Worm (Caenorhabditis elegans) whole organism, dauer: ENCODE measurements around the gene npp-1.
"Not testable (repeated sequence)": the region's sequence is repeated elsewhere in the genome, so short reads cannot be mapped to it uniquely, and the experiment has no call there.

ENCODE experiments used
- unc-62 ChIP-seq: sonication (generic microtip); optimal IDR thresholded peaks from 2 replicates; lab custom pipeline; 2017; ENCODE audit warnings: missing biosample characterization, missing genetic modification reagents, missing genetic modification characterization

The npp-1 gene

DNA sequence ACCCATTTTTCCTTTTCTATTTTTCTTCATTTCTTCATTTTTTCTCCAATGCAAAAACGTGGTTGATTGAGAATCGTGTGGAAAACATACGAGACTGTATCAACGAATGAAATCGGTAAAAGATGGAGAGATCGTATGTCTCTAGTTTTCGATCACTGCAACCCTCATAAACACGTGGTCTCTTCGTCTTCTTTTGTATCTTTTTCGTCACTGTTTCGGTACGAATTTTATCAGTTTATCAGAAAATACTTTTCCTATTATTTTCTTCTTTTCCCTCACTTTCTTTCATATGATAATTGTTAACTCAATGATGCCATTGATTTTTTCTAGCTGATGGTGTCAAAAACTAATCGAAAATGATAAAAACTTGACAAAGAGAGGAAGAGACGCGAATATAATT is 17.4 kb downstream of the npp-1 start:
- no peak for TF ChIP-seq unc-62 (GFP tag; lab: Kevin White, UChicago)

DNA sequence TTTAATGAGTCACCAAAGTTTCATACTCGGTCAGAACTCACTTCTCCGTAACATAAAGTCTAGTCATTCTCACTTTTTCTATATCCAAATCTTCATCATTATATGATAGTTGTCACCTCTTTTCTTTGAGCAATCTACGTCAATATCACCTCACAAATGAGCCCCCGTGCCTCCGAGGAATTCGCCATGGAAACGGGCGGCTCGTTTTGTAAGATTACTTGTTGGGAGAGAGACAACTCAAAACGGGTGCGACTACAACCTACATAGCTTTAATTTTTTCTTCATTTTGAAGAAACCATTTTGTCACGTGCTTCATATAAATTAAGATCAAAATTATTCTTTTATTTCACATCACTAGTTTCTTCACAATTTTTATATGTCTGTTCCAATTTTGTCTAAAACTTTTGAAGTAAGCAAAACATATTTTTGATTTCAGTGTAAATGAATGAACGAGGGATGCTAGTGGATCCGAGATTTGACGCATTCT is 20.6 kb downstream of the npp-1 start, which contains the start of gene nhr-4:
Gene nhr-4 (plus strand): TSS at position 437 of the 487 bp plus-strand sequence.
- no peak for TF ChIP-seq unc-62 (GFP tag; lab: Kevin White, UChicago)

DNA sequence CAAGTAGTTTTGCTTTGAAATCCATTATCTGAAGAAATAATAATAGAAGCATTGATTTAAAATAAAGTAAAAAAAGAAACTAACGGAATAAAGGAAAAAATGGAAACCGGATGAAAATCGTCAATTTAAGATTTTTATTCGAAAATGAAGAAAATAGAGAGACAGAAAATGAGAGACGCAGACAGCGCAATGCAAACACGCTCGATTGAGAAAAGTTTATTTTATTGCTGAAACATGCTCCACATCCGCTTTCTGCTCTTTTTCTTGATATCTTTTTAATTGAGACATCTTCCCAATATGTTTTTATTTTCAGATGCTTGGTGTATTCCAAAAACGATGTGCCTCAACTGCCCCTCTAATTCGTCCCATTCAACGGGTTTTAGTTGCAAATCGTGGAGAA is 26.0 kb downstream of the npp-1 start, which contains the start of the genes prp-18 and mccc-1:
Gene prp-18 (minus strand): TSS at position 127 of the 400 bp plus-strand sequence.
Gene mccc-1 (plus strand): TSS at position 314 of the 400 bp plus-strand sequence.
- no peak for TF ChIP-seq unc-62 (GFP tag; lab: Kevin White, UChicago)

DNA sequence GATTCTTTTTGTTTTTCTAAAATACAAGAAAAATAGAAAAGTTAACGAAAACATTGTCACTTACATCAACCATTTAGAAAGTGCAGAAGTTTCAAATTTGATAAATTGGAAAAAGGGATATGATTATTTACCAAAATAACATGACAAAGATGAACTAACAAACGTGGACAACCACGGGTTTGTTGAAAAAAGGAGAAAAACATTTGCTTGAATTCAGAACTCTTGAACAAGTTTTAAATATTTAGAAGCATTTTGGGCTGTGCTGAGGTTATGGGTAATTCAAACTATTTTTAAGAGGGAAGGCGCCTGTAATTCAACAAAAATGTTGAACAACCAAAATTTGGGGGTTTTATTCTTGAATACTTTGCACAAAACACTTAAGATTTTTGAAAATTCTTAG is 31.6 kb downstream of the npp-1 start, which contains the start of gene ttbk-3:
Gene ttbk-3 (minus strand): TSS at position 101 of the 400 bp plus-strand sequence.
- TF ChIP-seq unc-62 (GFP tag; lab: Kevin White, UChicago): no peak

DNA sequence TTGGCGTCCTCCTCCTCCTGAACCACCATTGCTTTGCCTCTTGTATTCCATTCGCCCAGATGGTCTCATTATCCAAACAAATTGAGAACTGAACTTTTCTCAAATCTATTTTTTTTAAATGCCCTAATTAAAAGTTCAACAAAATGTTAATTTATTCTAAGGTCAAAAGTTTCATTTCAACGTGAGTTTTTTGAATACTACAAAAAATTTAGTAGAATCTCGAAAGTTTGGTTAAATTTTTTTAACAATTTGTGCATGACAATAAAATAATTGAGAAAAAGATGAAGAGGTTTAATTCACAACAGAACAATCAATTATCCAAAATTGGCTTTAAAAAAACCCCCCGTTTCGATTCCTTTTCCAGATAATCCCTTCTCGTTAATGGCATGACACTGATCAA is 33.6 kb downstream of the npp-1 start, which contains the start of gene F32B6.4:
Gene F32B6.4 (minus strand): TSS at position 101 of the 400 bp plus-strand sequence.
- no peak for TF ChIP-seq unc-62 (GFP tag; lab: Kevin White, UChicago)

DNA sequence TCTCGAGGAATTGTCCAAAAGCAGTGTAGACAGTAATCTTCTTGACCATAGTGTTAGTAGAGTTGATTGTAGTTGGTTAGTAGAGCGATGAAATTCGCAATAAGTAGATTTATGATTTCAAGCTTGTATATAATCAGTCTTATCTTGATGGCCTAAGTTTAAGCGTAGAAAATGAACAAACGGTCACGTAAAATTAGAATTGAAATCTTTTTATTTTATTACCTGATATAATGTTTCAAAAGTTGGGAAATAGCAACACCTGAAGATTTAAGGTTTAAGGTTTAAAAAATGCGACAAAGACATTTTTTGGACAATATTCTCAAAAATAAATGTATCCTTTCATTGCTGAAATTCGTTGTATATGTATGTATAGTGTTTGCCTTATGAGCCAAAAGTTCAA is 35.4 kb downstream of the npp-1 start, which contains the start of gene sss-1:
Gene sss-1 (minus strand): TSS at position 101 of the 400 bp plus-strand sequence.
- not testable (repeated sequence) for TF ChIP-seq unc-62 (GFP tag; lab: Kevin White, UChicago)

DNA sequence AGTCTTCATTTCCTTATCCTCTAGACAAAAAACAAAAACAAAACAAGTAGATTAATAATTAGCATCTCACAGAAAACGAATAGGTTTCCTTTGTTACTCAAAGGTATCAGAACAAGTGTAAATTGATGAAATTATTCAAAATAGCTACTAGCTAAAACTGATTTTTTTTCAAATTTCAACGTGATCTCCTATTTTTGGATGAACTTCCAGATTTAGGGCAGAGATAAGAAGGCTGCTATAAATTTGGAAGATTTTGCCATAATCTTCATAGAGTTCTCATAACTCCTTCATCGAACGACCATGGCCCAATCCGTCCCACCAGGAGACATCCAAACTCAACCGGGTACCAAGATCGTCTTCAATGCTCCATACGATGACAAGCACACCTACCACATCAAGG is 36.0 kb downstream of the npp-1 start, which contains the start of gene msp-77:
Gene msp-77 (plus strand): TSS at position 301 of the 400 bp plus-strand sequence.
- TF ChIP-seq unc-62 (GFP tag; lab: Kevin White, UChicago): not testable (repeated sequence)

DNA sequence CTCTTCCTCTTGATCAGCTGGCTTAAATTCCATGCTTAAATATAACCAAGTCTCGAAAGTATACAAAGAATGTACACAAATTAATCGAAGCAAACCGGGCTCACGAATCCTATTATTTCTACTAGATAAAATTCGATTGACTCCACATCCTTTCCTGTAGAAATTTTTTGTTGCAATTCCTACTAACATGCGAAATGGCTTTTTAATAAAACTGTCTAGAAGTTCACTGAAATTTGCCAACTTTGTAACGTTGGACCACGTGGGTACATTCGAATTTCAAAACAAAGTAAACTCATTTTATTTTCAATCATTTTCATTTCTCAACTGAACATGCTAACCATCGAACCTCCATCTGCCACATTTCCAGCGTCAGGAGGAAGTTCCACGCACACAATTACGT is 36.8 kb downstream of the npp-1 start, which contains the start of gene ssp-32:
Gene ssp-32 (plus strand): TSS at position 301 of the 400 bp plus-strand sequence.
- no peak for TF ChIP-seq unc-62 (GFP tag; lab: Kevin White, UChicago)

DNA sequence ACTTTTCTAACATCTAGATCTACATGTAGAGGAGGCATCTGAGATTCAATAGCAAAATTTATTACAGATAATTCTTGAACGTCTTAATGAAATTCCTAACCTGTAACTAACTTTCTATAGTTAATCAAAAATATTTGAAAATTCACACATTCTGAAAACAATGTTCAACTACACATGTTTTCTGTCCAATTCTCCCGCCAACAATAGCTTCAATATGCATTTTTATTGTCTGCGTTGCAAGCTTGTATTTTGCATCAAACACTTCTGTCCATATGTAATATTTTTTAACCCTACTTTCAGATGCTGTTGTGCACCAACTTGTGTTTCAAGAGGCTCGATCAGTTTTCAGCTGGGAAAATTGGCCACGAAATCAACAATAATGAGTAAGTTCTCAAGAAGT is 40.4 kb downstream of the npp-1 start, which contains the start of gene tbc-3:
Gene tbc-3 (plus strand): TSS at position 301 of the 400 bp plus-strand sequence.
- TF ChIP-seq unc-62 (GFP tag; lab: Kevin White, UChicago): no peak

DNA sequence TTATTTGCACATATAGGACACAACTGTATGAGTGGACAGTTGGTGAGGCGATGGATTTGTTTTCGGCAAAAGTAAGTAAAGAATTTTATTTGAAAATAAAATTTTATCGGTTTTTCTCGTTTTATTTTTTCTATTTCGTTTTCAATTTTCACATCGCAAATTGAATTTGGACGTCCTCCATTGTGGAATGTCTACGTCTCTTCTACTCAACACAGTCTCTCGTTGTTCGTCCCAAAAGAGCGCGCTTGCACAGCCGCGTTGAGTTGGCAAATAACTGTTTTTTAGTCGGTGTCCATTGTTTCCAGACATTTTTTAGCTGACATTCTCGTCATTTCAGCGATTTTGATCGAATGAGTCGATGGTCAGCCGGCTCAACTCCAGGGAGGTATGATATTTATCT is 40.9 kb downstream of the npp-1 start:
- TF ChIP-seq unc-62 (GFP tag; lab: Kevin White, UChicago): no peak

DNA sequence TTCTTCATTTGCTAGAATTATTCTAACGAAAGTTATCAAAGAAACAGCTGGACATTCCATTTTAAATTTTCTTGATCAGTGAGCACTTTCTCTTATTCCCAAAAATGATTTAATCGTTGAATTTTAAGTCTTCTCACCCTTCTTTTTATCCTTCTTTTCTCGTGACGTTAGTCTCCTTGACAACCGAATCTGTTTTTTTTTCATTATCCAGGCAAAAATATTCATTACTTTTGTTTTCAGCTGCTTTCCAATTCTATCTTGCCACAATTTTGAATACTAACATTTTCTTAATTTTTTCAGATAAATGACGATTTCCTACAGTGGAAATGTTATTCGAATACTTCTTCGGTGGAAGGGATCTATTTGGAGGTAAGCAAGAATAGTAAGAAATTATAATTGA is 45.3 kb downstream of the npp-1 start, which contains the start of gene best-13:
Gene best-13 (plus strand): TSS at position 301 of the 400 bp plus-strand sequence.
- TF ChIP-seq unc-62 (GFP tag; lab: Kevin White, UChicago): no peak
